Worm (Caenorhabditis elegans) whole organism, L4/young adult: ENCODE data around the gene raga-1.

Source experiments
- W03F9.2 ChIP-seq: fragments of 150-350 bp; optimal IDR thresholded peaks from 2 replicates; lab custom pipeline; 2014; ENCODE audit warnings: missing biosample characterization, missing genetic modification characterization
- him-1 ChIP-seq: sonication (generic microtip); optimal IDR thresholded peaks from 2 replicates; lab custom pipeline; 2016; ENCODE audit warnings: missing genotype, missing genetic modification reagents, missing genetic modification characterization, missing compliant biosample characterization

DNA sequence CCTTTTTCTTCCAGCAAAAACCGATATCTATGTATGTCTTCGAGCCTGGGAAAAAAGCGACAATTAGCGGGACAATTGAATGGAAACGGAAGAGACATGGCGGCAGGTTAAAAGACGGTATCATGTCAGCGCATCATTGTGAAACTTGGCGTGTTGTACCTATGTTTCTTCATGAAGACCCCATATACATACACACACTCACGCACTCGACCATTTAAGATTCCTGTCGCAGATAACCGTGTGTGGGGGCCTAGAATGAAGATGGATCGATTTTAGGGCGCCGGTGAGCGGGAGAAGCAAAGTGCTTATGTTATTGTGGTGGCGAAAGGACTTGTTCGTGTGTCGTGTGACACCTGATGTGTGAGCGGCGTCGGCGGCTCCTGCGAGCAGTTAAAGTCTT, 24.3 kb upstream of the raga-1 start:
- TF ChIP-seq W03F9.2 (no peak), him-1 (tag; lab: Kevin White, UChicago) (no peak)
